Fruit fly (Drosophila melanogaster) whole organism, pupa: ENCODE data around the gene Toll-9.

Experiments
- CG10348 ChIP-seq: fragments of 200-800 bp; sonication (Bioruptor generic); IDR thresholded peaks from 2 replicates; pipeline ENCODE4 v1.3.6; 2022; ENCODE audit warnings: missing biosample characterization, missing genetic modification characterization
- CG13204 ChIP-seq: fragments of 200-800 bp; sonication (Bioruptor generic); optimal IDR thresholded peaks from 2 replicates; lab custom pipeline; 2018; ENCODE audit warnings: missing biosample characterization, mild to moderate bottlenecking, missing genetic modification characterization, moderate library complexity
- CG14655 ChIP-seq: fragments of 200-800 bp; sonication (Bioruptor generic); optimal IDR thresholded peaks from 3 replicates; lab custom pipeline; 2017; ENCODE audit warnings: mild to moderate bottlenecking, missing biosample characterization, missing genetic modification reagents, missing genetic modification characterization
- CG32121 ChIP-seq: fragments of 200-800 bp; sonication (Bioruptor generic); IDR thresholded peaks from 2 replicates; pipeline ENCODE4 v1.3.6; 2022; ENCODE audit warnings: missing biosample characterization, missing genetic modification characterization
- CG8159 ChIP-seq: fragments of 200-800 bp; sonication (Bioruptor generic); optimal IDR thresholded peaks from 3 replicates; lab custom pipeline; 2018; ENCODE audit warnings: missing biosample characterization, mild to moderate bottlenecking, missing genetic modification characterization, moderate library complexity
- CG9948 ChIP-seq: fragments of 200-800 bp; sonication (Bioruptor generic); optimal IDR thresholded peaks from 2 replicates; lab custom pipeline; 2018; ENCODE audit warnings: missing biosample characterization, mild to moderate bottlenecking, missing genetic modification characterization, moderate library complexity
- Ets98B ChIP-seq: fragments of 200-800 bp; sonication (Bioruptor generic); IDR thresholded peaks from 2 replicates; pipeline ENCODE4 v1.3.6; 2022; ENCODE audit warnings: missing biosample characterization, missing genetic modification characterization
- Snoo ChIP-seq: fragments of 200-800 bp; sonication (Bioruptor generic); optimal IDR thresholded peaks from 3 replicates; lab custom pipeline; 2017; ENCODE audit warnings: missing biosample characterization, mild to moderate bottlenecking, missing genetic modification characterization, inconsistent platforms
- fd96Ca ChIP-seq: fragments of 200-800 bp; sonication (Bioruptor generic); IDR thresholded peaks from 3 replicates; pipeline ENCODE4 v1.3.6; 2022; ENCODE audit warnings: missing biosample characterization, missing genetic modification characterization

- TF ChIP-seq CG9948 (tag; lab: Kevin White, UChicago), result no peak
- TF ChIP-seq CG14655 (GFP tag; lab: Kevin White, UChicago), result no peak
- no peak for TF ChIP-seq Ets98B
- TF ChIP-seq fd96Ca (GFP tag; lab: Robert Waterston, UW), result no peak
- no peak for TF ChIP-seq CG8159
- TF ChIP-seq CG10348 (GFP tag; lab: Robert Waterston, UW), result no peak
- TF ChIP-seq Snoo (tag; lab: Kevin White, UChicago), result no peak
- no peak for TF ChIP-seq CG13204 (GFP tag; lab: Kevin White, UChicago)
- TF ChIP-seq CG32121 (GFP tag; lab: Robert Waterston, UW), result peak; percentile 36; the same call in 1 of the 2 replicates
These were observed 20.7 kb upstream of the Toll-9 start for dm6 chr3L:20387038-20387842.
